Fruit fly (Drosophila melanogaster) whole organism, embryonic: Measurements from ENCODE around the gene CG17781.

Experiments used
- Adf1 ChIP-seq: fragments of 200-800 bp; sonication (Bioruptor generic); IDR thresholded peaks from 2 replicates; pipeline ENCODE4 v1.3.6; 2022; ENCODE audit warnings: missing biosample characterization, missing genetic modification characterization
- Bteb2 ChIP-seq: fragments of 200-800 bp; sonication (Bioruptor generic); optimal IDR thresholded peaks from 2 replicates; lab custom pipeline; 2016; ENCODE audit warnings: missing biosample characterization, missing genetic modification characterization
- CG12104 ChIP-seq: fragments of 200-800 bp; sonication (Bioruptor generic); optimal IDR thresholded peaks from 3 replicates; lab custom pipeline; 2016; ENCODE audit warnings: missing biosample characterization, missing genetic modification characterization
- CG13296 ChIP-seq: fragments of 200-800 bp; sonication (Bioruptor generic); optimal IDR thresholded peaks from 3 replicates; lab custom pipeline; 2018; ENCODE audit warnings: missing biosample characterization, mild to moderate bottlenecking, missing genetic modification characterization
- CG13775 ChIP-seq: fragments of 200-800 bp; sonication (Bioruptor generic); optimal IDR thresholded peaks from 3 replicates; lab custom pipeline; 2017; ENCODE audit warnings: missing biosample characterization, mild to moderate bottlenecking, missing genetic modification characterization
- CG14860 ChIP-seq: fragments of 200-800 bp; sonication (Bioruptor generic); IDR thresholded peaks from 3 replicates; pipeline ENCODE4 v1.3.6; 2022; ENCODE audit warnings: missing biosample characterization, missing genetic modification characterization; ENCODE audit not compliant: partially characterized antibody
- CG15011 ChIP-seq: fragments of 200-800 bp; sonication (Bioruptor generic); optimal IDR thresholded peaks from 3 replicates; lab custom pipeline; 2018; ENCODE audit warnings: missing biosample characterization, mild to moderate bottlenecking, missing genetic modification characterization
- CG15601 ChIP-seq: fragments of 200-800 bp; sonication (Bioruptor generic); optimal IDR thresholded peaks from 3 replicates; lab custom pipeline; 2019; ENCODE audit warnings: missing biosample characterization, mild to moderate bottlenecking, missing genetic modification characterization, moderate library complexity
- CG1603 ChIP-seq: fragments of 200-800 bp; sonication (Bioruptor generic); optimal IDR thresholded peaks from 2 replicates; lab custom pipeline; 2019; ENCODE audit warnings: missing biosample characterization, mild to moderate bottlenecking, missing genetic modification characterization, moderate library complexity
- CG16813 ChIP-seq: fragments of 200-800 bp; sonication (Bioruptor generic); IDR thresholded peaks from 3 replicates; pipeline ENCODE4 v1.3.6; 2022; ENCODE audit warnings: missing biosample characterization, missing genetic modification characterization; ENCODE audit not compliant: partially characterized antibody
- CG16863 ChIP-seq: fragments of 200-800 bp; sonication (Bioruptor generic); optimal IDR thresholded peaks from 3 replicates; lab custom pipeline; 2016; ENCODE audit warnings: missing biosample characterization, missing genetic modification characterization
- CG17829 ChIP-seq: fragments of 200-800 bp; optimal IDR thresholded peaks from 2 replicates; lab custom pipeline; 2019; ENCODE audit warnings: missing biosample characterization, mild to moderate bottlenecking, missing genetic modification characterization, moderate library complexity
- CG1792 ChIP-seq: fragments of 200-800 bp; sonication (Bioruptor generic); optimal IDR thresholded peaks from 2 replicates; lab custom pipeline; 2016; ENCODE audit warnings: missing biosample characterization, missing genetic modification characterization
- CG2129 ChIP-seq: fragments of 200-800 bp; sonication (Bioruptor generic); IDR thresholded peaks from 2 replicates; pipeline ENCODE4 v1.3.6; 2022; ENCODE audit warnings: missing biosample characterization, missing genetic modification characterization; ENCODE audit not compliant: partially characterized antibody
- CG2678 ChIP-seq: fragments of 200-800 bp; sonication (Bioruptor generic); optimal IDR thresholded peaks from 3 replicates; lab custom pipeline; 2019; ENCODE audit warnings: missing biosample characterization, mild to moderate bottlenecking, missing genetic modification characterization, moderate library complexity
- CG33557 ChIP-seq: fragments of 200-800 bp; sonication (Bioruptor generic); optimal IDR thresholded peaks from 2 replicates; lab custom pipeline; 2019; ENCODE audit warnings: missing biosample characterization, mild to moderate bottlenecking, missing genetic modification characterization, moderate library complexity
- CG34422 ChIP-seq: fragments of 200-800 bp; sonication (Bioruptor generic); IDR thresholded peaks from 3 replicates; pipeline ENCODE4 v1.3.6; 2022; ENCODE audit warnings: missing biosample characterization, missing genetic modification characterization
- CG6272 ChIP-seq: fragments of 200-800 bp; sonication (Bioruptor generic); IDR thresholded peaks from 2 replicates; pipeline ENCODE4 v1.3.6; 2022; ENCODE audit warnings: missing biosample characterization, missing genetic modification characterization
- CG6683 ChIP-seq: fragments of 200-800 bp; sonication (Bioruptor generic); optimal IDR thresholded peaks from 2 replicates; lab custom pipeline; 2017; ENCODE audit warnings: missing biosample characterization, mild to moderate bottlenecking, missing genetic modification characterization, missing genetic modification reagents
- CG9817 ChIP-seq: fragments of 200-800 bp; sonication (Bioruptor generic); optimal IDR thresholded peaks from 2 replicates; lab custom pipeline; 2018; ENCODE audit warnings: missing biosample characterization, mild to moderate bottlenecking, missing genetic modification characterization, moderate library complexity
- ERR ChIP-seq: fragments of 200-800 bp; sonication (Bioruptor generic); optimal IDR thresholded peaks from 2 replicates; lab custom pipeline; 2016; ENCODE audit warnings: missing biosample characterization, missing genetic modification characterization
- Gug ChIP-seq: fragments of 200-800 bp; sonication (Bioruptor generic); IDR thresholded peaks from 4 replicates; pipeline ENCODE4 v1.3.6; 2022; ENCODE audit warnings: missing biosample characterization, missing genetic modification characterization
- HLH54F ChIP-seq: fragments of 200-800 bp; sonication (Bioruptor generic); optimal IDR thresholded peaks from 3 replicates; lab custom pipeline; 2016; ENCODE audit warnings: missing biosample characterization, missing genetic modification characterization
- Hmr ChIP-seq: fragments of 200-800 bp; sonication (Bioruptor generic); optimal IDR thresholded peaks from 3 replicates; lab custom pipeline; 2017; ENCODE audit warnings: mild to moderate bottlenecking, missing biosample characterization, missing genetic modification reagents, missing genetic modification characterization
- Hr3 ChIP-seq: fragments of 200-800 bp; sonication (Bioruptor generic); optimal IDR thresholded peaks from 3 replicates; lab custom pipeline; 2016; ENCODE audit warnings: missing biosample characterization, missing genetic modification characterization
- Med ChIP-seq: fragments of 200-800 bp; sonication (Bioruptor generic); peaks from one replicate; lab custom pipeline; 2016; ENCODE audit warnings: missing biosample characterization, missing genetic modification characterization, mild to moderate bottlenecking, inconsistent platforms, moderate library complexity
- Opbp ChIP-seq: fragments of 200-800 bp; sonication (Bioruptor generic); IDR thresholded peaks from 3 replicates; pipeline ENCODE4 v1.3.6; 2022; ENCODE audit warnings: missing biosample characterization, missing genetic modification characterization; ENCODE audit not compliant: partially characterized antibody
- Poxn ChIP-seq: fragments of 200-800 bp; sonication (Bioruptor generic); IDR thresholded peaks from 2 replicates; pipeline ENCODE4 v1.3.6; 2022; ENCODE audit warnings: missing biosample characterization, missing genetic modification characterization
- YL-1 ChIP-seq: fragments of 200-800 bp; sonication (Bioruptor generic); optimal IDR thresholded peaks from 3 replicates; lab custom pipeline; 2017; ENCODE audit warnings: missing biosample characterization, mild to moderate bottlenecking, missing genetic modification characterization
- al ChIP-seq: fragments of 200-800 bp; sonication (Bioruptor generic); IDR thresholded peaks from 2 replicates; pipeline ENCODE4 v1.3.6; 2022; ENCODE audit warnings: missing biosample characterization, missing genetic modification characterization
- bbx ChIP-seq: fragments of 200-800 bp; sonication (Bioruptor generic); IDR thresholded peaks from 2 replicates; pipeline ENCODE4 v1.3.6; 2022; ENCODE audit warnings: missing biosample characterization, missing genetic modification characterization; ENCODE audit not compliant: partially characterized antibody
- cas ChIP-seq: fragments of 200-800 bp; sonication (Bioruptor generic); IDR thresholded peaks from 2 replicates; pipeline ENCODE4 v1.3.6; 2022; ENCODE audit warnings: missing biosample characterization, missing genetic modification characterization
- caup ChIP-seq: fragments of 200-800 bp; sonication (Bioruptor generic); optimal IDR thresholded peaks from 3 replicates; lab custom pipeline; 2017; ENCODE audit warnings: missing biosample characterization, mild to moderate bottlenecking, missing genetic modification characterization, moderate library complexity; ENCODE audit not compliant: severe bottlenecking
- chinmo ChIP-seq: fragments of 200-800 bp; sonication (Bioruptor generic); IDR thresholded peaks from 4 replicates; pipeline ENCODE4 v1.3.6; 2022; ENCODE audit warnings: missing biosample characterization, missing genetic modification characterization; ENCODE audit not compliant: partially characterized antibody
- chm ChIP-seq: fragments of 200-800 bp; sonication (Bioruptor generic); IDR thresholded peaks from 2 replicates; pipeline ENCODE4 v1.3.6; 2022; ENCODE audit warnings: missing biosample characterization, missing genetic modification characterization
- da ChIP-seq: fragments of 200-800 bp; sonication (Bioruptor generic); optimal IDR thresholded peaks from 2 replicates; lab custom pipeline; 2016; ENCODE audit warnings: missing biosample characterization, missing genetic modification characterization
- dati ChIP-seq: fragments of 200-800 bp; sonication (Bioruptor generic); IDR thresholded peaks from 2 replicates; pipeline ENCODE4 v1.3.6; 2022; ENCODE audit warnings: missing biosample characterization, missing genetic modification characterization
- disco-r ChIP-seq: fragments of 200-800 bp; sonication (Bioruptor generic); optimal IDR thresholded peaks from 2 replicates; lab custom pipeline; 2016; ENCODE audit warnings: missing biosample characterization, missing genetic modification characterization
- dysf ChIP-seq: fragments of 200-800 bp; sonication (Bioruptor generic); IDR thresholded peaks from 3 replicates; pipeline ENCODE4 v1.3.6; 2022; ENCODE audit warnings: missing biosample characterization, missing genetic modification characterization
- gsb-n ChIP-seq: fragments of 200-800 bp; sonication (Bioruptor generic); optimal IDR thresholded peaks from 3 replicates; lab custom pipeline; 2018; ENCODE audit warnings: missing biosample characterization, mild to moderate bottlenecking, missing genetic modification characterization
- h ChIP-seq: fragments of >200 bp; optimal IDR thresholded peaks from 2 replicates; lab custom pipeline; 2017
- her ChIP-seq: fragments of 200-800 bp; sonication (Bioruptor generic); optimal IDR thresholded peaks from 2 replicates; lab custom pipeline; 2016; ENCODE audit warnings: missing biosample characterization, missing genetic modification characterization
- jigr1 ChIP-seq: fragments of 200-800 bp; sonication (Bioruptor generic); IDR thresholded peaks from 3 replicates; pipeline ENCODE4 v1.3.6; 2022; ENCODE audit warnings: missing biosample characterization, missing genetic modification characterization
- mam ChIP-seq: fragments of 200-800 bp; sonication (Bioruptor generic); optimal IDR thresholded peaks from 3 replicates; lab custom pipeline; 2016; ENCODE audit warnings: missing biosample characterization, missing genetic modification characterization
- peb ChIP-seq: fragments of 200-800 bp; sonication (Bioruptor generic); IDR thresholded peaks from 2 replicates; pipeline ENCODE4 v1.3.6; 2022; ENCODE audit warnings: missing biosample characterization, missing genetic modification characterization
- pho ChIP-seq: fragments of 200-800 bp; sonication (Bioruptor generic); optimal IDR thresholded peaks from 2 replicates; lab custom pipeline; 2016; ENCODE audit warnings: missing biosample characterization, missing genetic modification characterization
- pnt ChIP-seq: fragments of 200-800 bp; sonication (Bioruptor generic); optimal IDR thresholded peaks from 3 replicates; lab custom pipeline; 2016; ENCODE audit warnings: missing biosample characterization, missing genetic modification characterization
- sug ChIP-seq: fragments of 200-800 bp; optimal IDR thresholded peaks from 2 replicates; lab custom pipeline; 2019; ENCODE audit warnings: missing biosample characterization, mild to moderate bottlenecking, missing genetic modification characterization, moderate library complexity
- tin ChIP-seq: fragments of 200-800 bp; sonication (Bioruptor generic); optimal IDR thresholded peaks from 3 replicates; lab custom pipeline; 2016; ENCODE audit warnings: missing biosample characterization, missing genetic modification characterization
- ttk ChIP-seq: fragments of 200-800 bp; sonication (Bioruptor generic); IDR thresholded peaks from 2 replicates; pipeline ENCODE4 v2.1.2; 2022; ENCODE audit warnings: missing biosample characterization, missing genetic modification characterization

The CG17781 gene

dm6 chr3R:24333182-24333808 is 42.2 kb downstream of the CG17781 start, which contains the start of the genes Rrp5 and Dis3 (continued):
- no peak for TF ChIP-seq Bteb2 (GFP tag; lab: Kevin White, UChicago)
- TF ChIP-seq CG15601 (tag; lab: Kevin White, UChicago), result no peak
- TF ChIP-seq Hr3 (GFP tag; lab: Kevin White, UChicago), result peak; percentile 15
- TF ChIP-seq bbx (GFP tag; lab: Robert Waterston, UW), result peak; percentile 58; the same call in 1 of the 2 replicates
- TF ChIP-seq CG33557 (GFP tag; lab: Kevin White, UChicago), result no peak
- TF ChIP-seq CG2678, result no peak
- TF ChIP-seq ttk (GFP tag; lab: Robert Waterston, UW), result peak; percentile 38; the same call in 1 of the 2 replicates
- TF ChIP-seq mam, result peak; percentile 16
- TF ChIP-seq HLH54F (GFP tag; lab: Kevin White, UChicago), result peak; percentile 50
- TF ChIP-seq CG1792 (GFP tag; lab: Kevin White, UChicago), result peak; percentile 96
- peak; percentile 30; the same call in 1 of the 2 replicates for TF ChIP-seq cas
- TF ChIP-seq da, result no peak
- TF ChIP-seq gsb-n (tag; lab: Kevin White, UChicago), result no peak
- TF ChIP-seq h (lab: Kevin White, UChicago), result no peak
- peak; percentile 44 for TF ChIP-seq chm (GFP tag; lab: Robert Waterston, UW)
- peak; percentile 44 for TF ChIP-seq CG9817 (tag; lab: Kevin White, UChicago)
- peak; percentile 36; the same call in 1 of the 3 replicates for TF ChIP-seq CG16813 (GFP tag; lab: Robert Waterston, UW)
- peak; percentile 97 for TF ChIP-seq YL-1 (GFP tag; lab: Kevin White, UChicago)
- peak; percentile 50 for TF ChIP-seq Adf1
- no peak for TF ChIP-seq ERR (GFP tag; lab: Kevin White, UChicago)
- TF ChIP-seq peb (GFP tag; lab: Robert Waterston, UW), result no peak
- TF ChIP-seq CG14860 (GFP tag; lab: Robert Waterston, UW), result 0 out of 3 replicates have a peak, but pooled peaks have one; percentile 20
- TF ChIP-seq CG34422 (GFP tag; lab: Robert Waterston, UW), result peak; percentile 89
- TF ChIP-seq sug (tag; lab: Kevin White, UChicago), result no peak
- no peak for TF ChIP-seq CG17829 (tag; lab: Kevin White, UChicago)
- peak; percentile 47; the same call in 2 of the 3 replicates for TF ChIP-seq dysf (GFP tag; lab: Robert Waterston, UW)
- TF ChIP-seq CG1603 (tag; lab: Kevin White, UChicago), result peak; percentile 94
- no peak; the same call in 3 of the 4 replicates for TF ChIP-seq Gug (GFP tag; lab: Robert Waterston, UW)
- TF ChIP-seq Hmr (GFP tag; lab: Kevin White, UChicago), result no peak
- TF ChIP-seq CG6272 (GFP tag; lab: Robert Waterston, UW), result peak; percentile 55
- TF ChIP-seq CG13296 (GFP tag; lab: Kevin White, UChicago), result no peak
- no peak for TF ChIP-seq caup (GFP tag; lab: Kevin White, UChicago)
- TF ChIP-seq pho (GFP tag; lab: Kevin White, UChicago), result peak; percentile 56
- TF ChIP-seq CG15011 (GFP tag; lab: Kevin White, UChicago), result no peak
- TF ChIP-seq disco-r (GFP tag; lab: Kevin White, UChicago), result no peak
- TF ChIP-seq chinmo (GFP tag; lab: Robert Waterston, UW), result 0 out of 4 replicates have a peak, but pooled peaks have one; percentile 30
- TF ChIP-seq al, result 0 out of 2 replicates have a peak, but pooled peaks have one; percentile 10
- no peak for TF ChIP-seq jigr1 (GFP tag; lab: Robert Waterston, UW)
- no peak for TF ChIP-seq pnt
- no peak for TF ChIP-seq Poxn
- TF ChIP-seq Med, result peak; percentile 92
- TF ChIP-seq CG13775 (GFP tag; lab: Kevin White, UChicago), result peak; percentile 42
- TF ChIP-seq dati (GFP tag; lab: Robert Waterston, UW), result no peak
- no peak for TF ChIP-seq CG12104 (GFP tag; lab: Kevin White, UChicago)
- peak; percentile 28 for TF ChIP-seq tin (GFP tag; lab: Kevin White, UChicago)
- TF ChIP-seq CG2129 (GFP tag; lab: Robert Waterston, UW), result no peak
- peak; percentile 96 for TF ChIP-seq her (GFP tag; lab: Kevin White, UChicago)
- peak; percentile 76 for TF ChIP-seq Opbp (GFP tag; lab: Robert Waterston, UW)
- TF ChIP-seq CG16863 (GFP tag; lab: Kevin White, UChicago), result no peak
- TF ChIP-seq CG6683 (GFP tag; lab: Kevin White, UChicago), result no peak
